Fruit fly (Drosophila melanogaster) whole organism, prepupa: Measurements from ENCODE around the gene CG7367.

Experiments used
- Blimp-1 ChIP-seq: fragments of 200-800 bp; sonication (Bioruptor generic); optimal IDR thresholded peaks from 3 replicates; lab custom pipeline; 2017; ENCODE audit warnings: missing biosample characterization, missing genetic modification characterization, mild to moderate bottlenecking, moderate library complexity, missing genetic modification reagents
- CG10631 ChIP-seq: fragments of 200-800 bp; sonication (Bioruptor generic); optimal IDR thresholded peaks from 2 replicates; lab custom pipeline; 2016; ENCODE audit warnings: missing biosample characterization, missing genetic modification characterization
- CG10669 ChIP-seq: fragments of 200-800 bp; sonication (Bioruptor generic); optimal IDR thresholded peaks from 3 replicates; lab custom pipeline; 2018; ENCODE audit warnings: missing biosample characterization, mild to moderate bottlenecking, missing genetic modification characterization, moderate library complexity
- CG11294 ChIP-seq: fragments of 200-800 bp; sonication (Bioruptor generic); IDR thresholded peaks from 2 replicates; pipeline ENCODE4 v1.3.6; 2022; ENCODE audit warnings: missing biosample characterization, missing genetic modification characterization
- CG11902 ChIP-seq: fragments of 200-800 bp; sonication (Bioruptor generic); optimal IDR thresholded peaks from 3 replicates; lab custom pipeline; 2016; ENCODE audit warnings: missing biosample characterization, missing genetic modification characterization
- CG1621 ChIP-seq: fragments of 200-800 bp; sonication (Bioruptor generic); optimal IDR thresholded peaks from 3 replicates; lab custom pipeline; 2018; ENCODE audit warnings: missing biosample characterization, mild to moderate bottlenecking, missing genetic modification characterization
- CG16779 ChIP-seq: fragments of 200-800 bp; sonication (Bioruptor generic); optimal IDR thresholded peaks from 3 replicates; lab custom pipeline; 2017; ENCODE audit warnings: missing biosample characterization, mild to moderate bottlenecking, missing genetic modification characterization
- CG3032 ChIP-seq: fragments of 200-800 bp; optimal IDR thresholded peaks from 2 replicates; lab custom pipeline; 2019; ENCODE audit warnings: missing biosample characterization, mild to moderate bottlenecking, missing genetic modification characterization, moderate library complexity
- CG31627 ChIP-seq: fragments of 200-800 bp; sonication (Bioruptor generic); optimal IDR thresholded peaks from 3 replicates; lab custom pipeline; 2016; ENCODE audit warnings: missing biosample characterization, missing genetic modification characterization
- CG32006 ChIP-seq: fragments of 200-800 bp; sonication (Bioruptor generic); optimal IDR thresholded peaks from 3 replicates; lab custom pipeline; 2017; ENCODE audit warnings: missing biosample characterization, mild to moderate bottlenecking, missing genetic modification characterization
- CG3919 ChIP-seq: fragments of 200-800 bp; sonication (Bioruptor generic); optimal IDR thresholded peaks from 3 replicates; lab custom pipeline; 2016; ENCODE audit warnings: missing biosample characterization, missing genetic modification characterization
- CG4318 ChIP-seq: fragments of 200-800 bp; sonication (Bioruptor generic); optimal IDR thresholded peaks from 3 replicates; lab custom pipeline; 2017; ENCODE audit warnings: missing biosample characterization, mild to moderate bottlenecking, missing genetic modification characterization
- CG6163 ChIP-seq: fragments of 200-800 bp; sonication (Bioruptor generic); IDR thresholded peaks from 3 replicates; pipeline ENCODE4 v1.3.6; 2022; ENCODE audit warnings: missing biosample characterization, missing genetic modification characterization
- CG6276 ChIP-seq: fragments of 200-800 bp; sonication (Bioruptor generic); optimal IDR thresholded peaks from 2 replicates; lab custom pipeline; 2017; ENCODE audit warnings: missing biosample characterization, mild to moderate bottlenecking, missing genetic modification characterization
- CG6792 ChIP-seq: fragments of 200-800 bp; sonication (Bioruptor generic); optimal IDR thresholded peaks from 3 replicates; lab custom pipeline; 2016; ENCODE audit warnings: missing biosample characterization, missing genetic modification characterization
- CG6808 ChIP-seq: fragments of 200-800 bp; sonication (Bioruptor generic); optimal IDR thresholded peaks from 3 replicates; lab custom pipeline; 2017; ENCODE audit warnings: missing biosample characterization, missing genetic modification characterization, mild to moderate bottlenecking, moderate library complexity, missing genetic modification reagents
- CG6854 ChIP-seq: fragments of 200-800 bp; sonication (Bioruptor generic); optimal IDR thresholded peaks from 2 replicates; lab custom pipeline; 2017; ENCODE audit warnings: missing biosample characterization, mild to moderate bottlenecking, missing genetic modification characterization
- CG7368 ChIP-seq: fragments of 200-800 bp; sonication (Bioruptor generic); optimal IDR thresholded peaks from 3 replicates; lab custom pipeline; 2016; ENCODE audit warnings: missing biosample characterization, missing genetic modification characterization
- CG8119 ChIP-seq: fragments of 200-800 bp; sonication (Bioruptor generic); IDR thresholded peaks from 3 replicates; pipeline ENCODE4 v1.3.6; 2022; ENCODE audit warnings: missing biosample characterization, missing genetic modification characterization
- CG8319 ChIP-seq: fragments of 200-800 bp; sonication (Bioruptor generic); optimal IDR thresholded peaks from 3 replicates; lab custom pipeline; 2016; ENCODE audit warnings: missing biosample characterization, missing genetic modification characterization
- Eip75B ChIP-seq: fragments of 200-800 bp; sonication (Bioruptor generic); optimal IDR thresholded peaks from 3 replicates; lab custom pipeline; 2016; ENCODE audit warnings: missing biosample characterization, missing genetic modification characterization
- Eip78C ChIP-seq: fragments of 200-800 bp; sonication (Bioruptor generic); peaks from one replicate; lab custom pipeline; 2016; ENCODE audit warnings: missing biosample characterization, missing genetic modification characterization
- Ets21C ChIP-seq: fragments of 200-800 bp; sonication (Bioruptor generic); optimal IDR thresholded peaks from 3 replicates; lab custom pipeline; 2016; ENCODE audit warnings: missing biosample characterization, missing genetic modification characterization
- Ets96B ChIP-seq: fragments of 200-800 bp; optimal IDR thresholded peaks from 2 replicates; lab custom pipeline; 2019; ENCODE audit warnings: missing biosample characterization, mild to moderate bottlenecking, missing genetic modification characterization, moderate library complexity
- Hr38 ChIP-seq: sonication (Bioruptor generic); optimal IDR thresholded peaks from 2 replicates; lab custom pipeline; 2016; ENCODE audit warnings: missing biosample characterization, missing genetic modification characterization
- Hr39 ChIP-seq: fragments of 200-800 bp; sonication (Bioruptor generic); optimal IDR thresholded peaks from 2 replicates; lab custom pipeline; 2016; ENCODE audit warnings: missing biosample characterization, missing genetic modification characterization
- Lpt ChIP-seq: fragments of 200-800 bp; sonication (Bioruptor generic); optimal IDR thresholded peaks from 3 replicates; lab custom pipeline; 2016; ENCODE audit warnings: missing biosample characterization, missing genetic modification characterization
- Met ChIP-seq: fragments of 200-800 bp; sonication (Bioruptor generic); optimal IDR thresholded peaks from 3 replicates; lab custom pipeline; 2016; ENCODE audit warnings: missing biosample characterization, missing genetic modification characterization
- OdsH ChIP-seq: fragments of 200-800 bp; sonication (Bioruptor generic); optimal IDR thresholded peaks from 3 replicates; lab custom pipeline; 2016; ENCODE audit warnings: missing biosample characterization, missing genetic modification characterization
- Smox ChIP-seq: fragments of 200-800 bp; sonication (Bioruptor generic); optimal IDR thresholded peaks from 3 replicates; lab custom pipeline; 2016; ENCODE audit warnings: missing biosample characterization, missing genetic modification characterization
- Sox102F ChIP-seq: fragments of 200-800 bp; sonication (Bioruptor generic); optimal IDR thresholded peaks from 2 replicates; lab custom pipeline; 2016; ENCODE audit warnings: missing biosample characterization, mild to moderate bottlenecking, missing genetic modification characterization
- Sox14 ChIP-seq: fragments of 200-800 bp; sonication (Bioruptor generic); optimal IDR thresholded peaks from 3 replicates; lab custom pipeline; 2016; ENCODE audit warnings: missing biosample characterization, missing genetic modification characterization
- Sox15 ChIP-seq: fragments of 200-800 bp; sonication (Bioruptor generic); optimal IDR thresholded peaks from 3 replicates; lab custom pipeline; 2016; ENCODE audit warnings: missing biosample characterization, missing genetic modification characterization
- achi ChIP-seq: fragments of 200-800 bp; sonication (Bioruptor generic); optimal IDR thresholded peaks from 3 replicates; lab custom pipeline; 2016; ENCODE audit warnings: missing biosample characterization, missing genetic modification characterization
- acj6 ChIP-seq: fragments of 200-800 bp; sonication (Bioruptor generic); optimal IDR thresholded peaks from 3 replicates; lab custom pipeline; 2016; ENCODE audit warnings: missing biosample characterization, missing genetic modification characterization
- cyc ChIP-seq: fragments of 200-800 bp; sonication (Bioruptor generic); optimal IDR thresholded peaks from 3 replicates; lab custom pipeline; 2016; ENCODE audit warnings: missing biosample characterization, missing genetic modification characterization
- dac ChIP-seq: fragments of 200-800 bp; sonication (Bioruptor generic); optimal IDR thresholded peaks from 2 replicates; lab custom pipeline; 2017; ENCODE audit warnings: missing biosample characterization, mild to moderate bottlenecking, missing genetic modification characterization
- dsx ChIP-seq: fragments of 200-800 bp; optimal IDR thresholded peaks from 3 replicates; lab custom pipeline; 2019; ENCODE audit warnings: missing biosample characterization, mild to moderate bottlenecking, missing genetic modification characterization, moderate library complexity; ENCODE audit not compliant: poor library complexity, severe bottlenecking
- eg ChIP-seq: fragments of 200-800 bp; sonication (Bioruptor generic); IDR thresholded peaks from 3 replicates; pipeline ENCODE4 v1.3.6; 2022; ENCODE audit warnings: missing biosample characterization, missing genetic modification characterization
- esn ChIP-seq: fragments of 200-800 bp; sonication (Bioruptor generic); optimal IDR thresholded peaks from 2 replicates; lab custom pipeline; 2016; ENCODE audit warnings: missing biosample characterization, mild to moderate bottlenecking, missing genetic modification characterization, moderate library complexity
- fkh ChIP-seq: fragments of 200-800 bp; sonication (Bioruptor generic); optimal IDR thresholded peaks from 3 replicates; lab custom pipeline; 2017; ENCODE audit warnings: missing biosample characterization, mild to moderate bottlenecking, missing genetic modification characterization, moderate library complexity
- lz ChIP-seq: fragments of 200-800 bp; sonication (Bioruptor generic); optimal IDR thresholded peaks from 3 replicates; lab custom pipeline; 2016; ENCODE audit warnings: missing biosample characterization, missing genetic modification characterization
- net ChIP-seq: fragments of 200-800 bp; sonication (Bioruptor generic); optimal IDR thresholded peaks from 3 replicates; lab custom pipeline; 2016; ENCODE audit warnings: missing biosample characterization, missing genetic modification characterization
- pdm3 ChIP-seq: fragments of 200-800 bp; sonication (Bioruptor generic); optimal IDR thresholded peaks from 3 replicates; lab custom pipeline; 2016; ENCODE audit warnings: missing biosample characterization, missing genetic modification characterization
- salr ChIP-seq, 2 experiments: fragments of 200-800 bp; sonication (Bioruptor generic); optimal IDR thresholded peaks; 3 replicates each; lab custom pipeline; 2016 to 2018; ENCODE audit warnings: missing biosample characterization in 2 of 2, missing genetic modification characterization in 2 of 2, mild to moderate bottlenecking in 1 of 2
- spab ChIP-seq: fragments of 200-800 bp; sonication (Bioruptor generic); optimal IDR thresholded peaks from 2 replicates; lab custom pipeline; 2017; ENCODE audit warnings: missing biosample characterization, mild to moderate bottlenecking, missing genetic modification characterization, missing genetic modification reagents
- ss ChIP-seq, 2 experiments: fragments of 200-800 bp; sonication (Bioruptor generic); optimal IDR thresholded peaks; 2 replicates in 1 of 2; 3 replicates in 1 of 2; lab custom pipeline; 2017 to 2018; ENCODE audit warnings: mild to moderate bottlenecking in 2 of 2, missing biosample characterization in 2 of 2, missing genetic modification characterization in 2 of 2, moderate library complexity in 1 of 2
- svp ChIP-seq: fragments of 200-800 bp; sonication (Bioruptor generic); peaks from one replicate; lab custom pipeline; 2016; ENCODE audit warnings: missing biosample characterization, missing genetic modification characterization
- topi ChIP-seq: fragments of 200-800 bp; sonication (Bioruptor generic); optimal IDR thresholded peaks from 3 replicates; lab custom pipeline; 2016; ENCODE audit warnings: missing biosample characterization, missing genetic modification characterization

Gene CG7367

dm6 chr2L:7991951-7992350 is 47.6 kb downstream of the CG7367 start (continued):
- TF ChIP-seq Blimp-1 (no peak), CG6808 (GFP tag; lab: Kevin White, UChicago) (no peak), Ets96B (tag; lab: Kevin White, UChicago) (peak; percentile 8), CG31627 (GFP tag; lab: Kevin White, UChicago) (peak; percentile 86), CG3919 (peak; percentile 19), esn (GFP tag; lab: Kevin White, UChicago) (peak; percentile 79), CG8319 (GFP tag; lab: Kevin White, UChicago) (no peak)

dm6 chr2L:7991391-7991876 is 48.2 kb downstream of the CG7367 start:
- TF ChIP-seq esn (GFP tag; lab: Kevin White, UChicago) (no peak), Eip78C (GFP tag; lab: Kevin White, UChicago) (no peak), CG6792 (no peak), Lpt (GFP tag; lab: Kevin White, UChicago) (no peak), achi (no peak), Met (no peak), Ets21C (GFP tag; lab: Kevin White, UChicago) (no peak), OdsH (no peak), CG7368 (GFP tag; lab: Kevin White, UChicago) (peak; percentile 15), Sox102F (GFP tag; lab: Kevin White, UChicago) (no peak), CG3032 (tag; lab: Kevin White, UChicago) (no peak), net (GFP tag; lab: Kevin White, UChicago) (peak; percentile 3), Hr39 (GFP tag; lab: Kevin White, UChicago) (no peak), CG32006 (GFP tag; lab: Kevin White, UChicago) (no peak), eg (no peak), Blimp-1 (peak; percentile 7), spab (GFP tag; lab: Kevin White, UChicago) (no peak), topi (GFP tag; lab: Kevin White, UChicago) (no peak), Eip75B (GFP tag; lab: Kevin White, UChicago) (no peak), cyc (no peak), CG31627 (GFP tag; lab: Kevin White, UChicago) (no peak), CG10631 (no peak), Sox15 (GFP tag; lab: Kevin White, UChicago) (no peak), CG11294 (no peak), CG16779 (tag; lab: Kevin White, UChicago) (no peak), CG10669 (GFP tag; lab: Kevin White, UChicago) (no peak), CG11902 (GFP tag; lab: Kevin White, UChicago) (no peak), CG6808 (GFP tag; lab: Kevin White, UChicago) (no peak), CG6163 (GFP tag; lab: Robert Waterston, UW) (peak; percentile 45; the same call in 2 of the 3 replicates), CG1621 (tag; lab: Kevin White, UChicago) (peak; percentile 2), acj6 (GFP tag; lab: Kevin White, UChicago) (no peak), pdm3 (GFP tag; lab: Kevin White, UChicago) (no peak), CG3919 (no peak), fkh (GFP tag; lab: Kevin White, UChicago) (no peak), Hr38 (GFP tag; lab: Kevin White, UChicago) (no peak), lz (GFP tag; lab: Kevin White, UChicago) (no peak), CG8119 (no peak), Smox (no peak), dac (no peak), salr (GFP tag; optimal IDR thresholded peaks at IDR 0.05; lab: Kevin White, UChicago) (no peak), svp (GFP tag; lab: Kevin White, UChicago) (peak; percentile 62), CG4318 (GFP tag; lab: Kevin White, UChicago) (no peak), Ets96B (tag; lab: Kevin White, UChicago) (no peak), dsx (GFP tag; lab: Kevin White, UChicago) (no peak), CG6276 (no peak), CG6854 (GFP tag; lab: Kevin White, UChicago) (no peak), CG8319 (GFP tag; lab: Kevin White, UChicago) (no peak), ss (GFP tag; optimal IDR thresholded peaks at IDR 0.05; lab: Kevin White, UChicago) (peak; percentile 10 to 23), Sox14 (GFP tag; lab: Kevin White, UChicago) (peak; percentile 56)
